Worm (Caenorhabditis elegans) whole organism, late embryonic: Measurements from ENCODE around the gene D1044.1.

Experiments
- F13H6.1 ChIP-seq: sonication (generic microtip); optimal IDR thresholded peaks from 2 replicates; lab custom pipeline; 2016; ENCODE audit warnings: missing genetic modification characterization, missing compliant biosample characterization
- K02D7.2 ChIP-seq: sonication (generic microtip); optimal IDR thresholded peaks from 2 replicates; lab custom pipeline; 2017; ENCODE audit warnings: mild to moderate bottlenecking, missing genetic modification characterization, missing compliant biosample characterization
- K09A11.1 ChIP-seq: sonication (generic microtip); optimal IDR thresholded peaks from 2 replicates; lab custom pipeline; 2017; ENCODE audit warnings: antibody characterized with exemption, mild to moderate bottlenecking, missing genetic modification characterization, missing compliant biosample characterization; ENCODE audit not compliant: insufficient read depth
- T23F11.4 ChIP-seq: fragments of 200-800 bp; sonication (Bioruptor generic); optimal IDR thresholded peaks from 2 replicates; lab custom pipeline; 2018; ENCODE audit warnings: mild to moderate bottlenecking, missing genetic modification characterization, missing compliant biosample characterization
- ahr-1 ChIP-seq: sonication (generic microtip); optimal IDR thresholded peaks from 2 replicates; lab custom pipeline; 2016; ENCODE audit warnings: missing genetic modification characterization, missing compliant biosample characterization
- ceh-30 ChIP-seq: fragments of 150-350 bp; optimal IDR thresholded peaks from 2 replicates; lab custom pipeline; 2014; ENCODE audit warnings: missing biosample characterization, missing genetic modification characterization
- ceh-31 ChIP-seq: sonication (generic microtip); optimal IDR thresholded peaks from 2 replicates; lab custom pipeline; 2016; ENCODE audit warnings: missing genetic modification characterization, missing compliant biosample characterization
- ceh-34 ChIP-seq: sonication (generic microtip); optimal IDR thresholded peaks from 2 replicates; lab custom pipeline; 2016; ENCODE audit warnings: mild to moderate bottlenecking, missing genetic modification characterization, missing compliant biosample characterization
- ceh-45 ChIP-seq: fragments of 200-800 bp; sonication (Bioruptor generic); IDR thresholded peaks from 2 replicates; pipeline ENCODE4 v1.3.6; 2022; ENCODE audit warnings: missing genetic modification reagents, missing genetic modification characterization, missing compliant biosample characterization
- ceh-9 ChIP-seq: sonication (generic microtip); optimal IDR thresholded peaks from 2 replicates; lab custom pipeline; 2016; ENCODE audit warnings: mild to moderate bottlenecking, missing genetic modification characterization, inconsistent platforms, missing compliant biosample characterization
- dmd-4 ChIP-seq: sonication (generic microtip); optimal IDR thresholded peaks from 2 replicates; lab custom pipeline; 2016; ENCODE audit warnings: borderline replicate concordance, missing genetic modification characterization, missing compliant biosample characterization
- dve-1 ChIP-seq: sonication (generic microtip); optimal IDR thresholded peaks from 2 replicates; lab custom pipeline; 2017; ENCODE audit warnings: antibody characterized with exemption, mild to moderate bottlenecking, missing genetic modification characterization, missing compliant biosample characterization
- ets-4 ChIP-seq: sonication (generic microtip); optimal IDR thresholded peaks from 2 replicates; lab custom pipeline; 2016; ENCODE audit warnings: missing genetic modification characterization, missing compliant biosample characterization
- eyg-1 ChIP-seq: sonication (generic microtip); optimal IDR thresholded peaks from 2 replicates; lab custom pipeline; 2016; ENCODE audit warnings: missing genotype, missing genetic modification characterization, missing compliant biosample characterization
- fkh-10 ChIP-seq: fragments of 150-350 bp; optimal IDR thresholded peaks from 2 replicates; lab custom pipeline; 2014; ENCODE audit warnings: missing biosample characterization, missing genetic modification reagents, missing genetic modification characterization
- gmeb-2 ChIP-seq: sonication (generic microtip); optimal IDR thresholded peaks from 2 replicates; lab custom pipeline; 2016; ENCODE audit warnings: missing genetic modification characterization, inconsistent platforms, missing compliant biosample characterization
- hlh-13 ChIP-seq: fragments of 200-800 bp; sonication (Bioruptor generic); optimal IDR thresholded peaks from 2 replicates; lab custom pipeline; 2018; ENCODE audit warnings: mild to moderate bottlenecking, missing genetic modification characterization, missing compliant biosample characterization
- hlh-30 ChIP-seq: sonication (generic microtip); optimal IDR thresholded peaks from 2 replicates; lab custom pipeline; 2017; ENCODE audit warnings: antibody characterized with exemption, missing genetic modification characterization, missing compliant biosample characterization; ENCODE audit not compliant: insufficient read depth
- lim-6 ChIP-seq: sonication (generic microtip); optimal IDR thresholded peaks from 2 replicates; lab custom pipeline; 2016; ENCODE audit warnings: missing genetic modification characterization, missing compliant biosample characterization
- lin-11 ChIP-seq: fragments of 200-800 bp; sonication (Bioruptor generic); optimal IDR thresholded peaks from 2 replicates; lab custom pipeline; 2018; ENCODE audit warnings: mild to moderate bottlenecking, missing genetic modification characterization, missing compliant biosample characterization
- madf-2 ChIP-seq: sonication (generic microtip); optimal IDR thresholded peaks from 2 replicates; lab custom pipeline; 2017; ENCODE audit warnings: missing genetic modification characterization, missing compliant biosample characterization
- nhr-11 ChIP-seq: fragments of 150-350 bp; optimal IDR thresholded peaks from 2 replicates; lab custom pipeline; 2014; ENCODE audit warnings: missing biosample characterization, missing genetic modification characterization
- nhr-232 ChIP-seq: sonication (generic microtip); optimal IDR thresholded peaks from 2 replicates; lab custom pipeline; 2016; ENCODE audit warnings: missing genetic modification characterization, missing compliant biosample characterization
- pag-3 ChIP-seq: sonication (generic microtip); optimal IDR thresholded peaks from 2 replicates; lab custom pipeline; 2016; ENCODE audit warnings: missing compliant biosample characterization, missing genetic modification characterization, borderline replicate concordance
- pqm-1 ChIP-seq: sonication (generic microtip); optimal IDR thresholded peaks from 2 replicates; lab custom pipeline; 2016; ENCODE audit warnings: missing genetic modification characterization, missing compliant biosample characterization
- pros-1 ChIP-seq: fragments of 150-350 bp; optimal IDR thresholded peaks from 2 replicates; lab custom pipeline; 2014; ENCODE audit warnings: missing biosample characterization, missing genetic modification reagents, missing genetic modification characterization
- rnt-1 ChIP-seq: sonication (generic microtip); optimal IDR thresholded peaks from 2 replicates; lab custom pipeline; 2016; ENCODE audit warnings: missing genetic modification characterization, missing compliant biosample characterization
- sox-2 ChIP-seq: fragments of 200-800 bp; sonication (Bioruptor generic); IDR thresholded peaks from 2 replicates; pipeline ENCODE4 v1.3.6; 2022; ENCODE audit warnings: missing genetic modification reagents, missing genetic modification characterization, missing compliant biosample characterization
- sox-4 ChIP-seq: sonication (generic microtip); optimal IDR thresholded peaks from 2 replicates; lab custom pipeline; 2017; ENCODE audit warnings: mild to moderate bottlenecking, missing genetic modification characterization, inconsistent platforms, missing compliant biosample characterization
- syd-9 ChIP-seq: sonication (generic microtip); optimal IDR thresholded peaks from 2 replicates; lab custom pipeline; 2016; ENCODE audit warnings: mild to moderate bottlenecking, missing genetic modification characterization, moderate library complexity, missing compliant biosample characterization
- unc-3 ChIP-seq, 2 experiments: fragments of 200-800 bp in 1 of 2; sonication (Bioruptor generic) in 1 of 2; sonication (generic microtip) in 1 of 2; conservative IDR thresholded peaks in 1 of 2; optimal IDR thresholded peaks in 1 of 2; 2 replicates each; pipeline versions ENCODE4 v1.3.6 to Lab custom; 2016 to 2022; ENCODE audit warnings: missing compliant biosample characterization in 2 of 2, missing genetic modification characterization in 2 of 2, missing genetic modification reagents in 1 of 2
- unc-42 ChIP-seq: sonication (generic microtip); optimal IDR thresholded peaks from 2 replicates; lab custom pipeline; 2016; ENCODE audit warnings: missing genotype, missing genetic modification characterization, missing compliant biosample characterization
- unc-55 ChIP-seq: sonication (generic microtip); optimal IDR thresholded peaks from 2 replicates; lab custom pipeline; 2017; ENCODE audit warnings: missing biosample characterization, missing genetic modification reagents, missing genetic modification characterization
- zip-5 ChIP-seq: sonication (generic microtip); optimal IDR thresholded peaks from 2 replicates; lab custom pipeline; 2016; ENCODE audit warnings: missing genetic modification characterization, missing compliant biosample characterization

D1044.1 gene

DNA sequence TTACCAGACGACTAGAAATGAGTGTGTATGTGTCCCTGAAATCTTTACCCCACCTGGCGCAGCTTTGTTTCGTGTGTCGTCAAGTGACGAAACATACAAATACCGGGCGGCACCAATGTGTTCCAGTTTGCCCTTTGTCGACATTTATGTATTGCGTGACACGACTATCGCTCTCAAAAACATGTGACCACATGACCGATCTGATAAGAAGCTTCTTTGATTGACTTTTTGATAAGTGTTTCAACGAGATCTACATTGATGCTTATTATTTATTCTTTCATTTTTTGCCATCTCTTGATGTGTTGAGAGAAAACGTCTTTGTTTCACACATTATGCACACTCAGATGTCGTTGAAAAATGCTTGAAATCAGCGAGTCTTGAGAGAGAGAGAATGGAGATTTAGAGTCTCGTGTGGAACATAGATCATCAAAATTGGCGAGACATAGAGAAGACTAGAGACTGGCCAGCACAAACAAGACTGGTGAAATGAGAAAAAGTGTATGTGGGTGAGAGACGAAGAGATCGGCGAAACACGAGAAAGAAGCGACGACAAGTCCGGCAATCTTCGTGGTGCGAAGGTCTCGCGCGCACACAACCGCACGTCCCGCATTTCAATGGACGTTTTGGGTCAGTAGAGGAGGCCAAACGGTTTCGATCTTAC lies 41.0 kb upstream of the D1044.1 start (continued):
- no peak for TF ChIP-seq pqm-1
- no peak for TF ChIP-seq ceh-30 (tag; lab: Kevin White, UChicago)
- no peak for TF ChIP-seq sox-2 (GFP tag; lab: Robert Waterston, UW)
- TF ChIP-seq dmd-4 (tag; lab: Kevin White, UChicago): peak; percentile 12
- peak; percentile 64 for TF ChIP-seq ceh-31 (tag; lab: Kevin White, UChicago)
- no peak for TF ChIP-seq sox-4 (tag; lab: Kevin White, UChicago)
- no peak for TF ChIP-seq K09A11.1 (tag; lab: Kevin White, UChicago)
- no peak for TF ChIP-seq eyg-1 (tag; lab: Kevin White, UChicago)
- TF ChIP-seq syd-9: no peak
- TF ChIP-seq hlh-30 (tag; lab: Kevin White, UChicago): peak; percentile 23
- no peak for TF ChIP-seq ceh-9 (tag; lab: Kevin White, UChicago)
- TF ChIP-seq ceh-34 (tag; lab: Kevin White, UChicago): peak; percentile 57
- TF ChIP-seq nhr-11: no peak
- TF ChIP-seq, all 69 proteins: peak for 15

DNA sequence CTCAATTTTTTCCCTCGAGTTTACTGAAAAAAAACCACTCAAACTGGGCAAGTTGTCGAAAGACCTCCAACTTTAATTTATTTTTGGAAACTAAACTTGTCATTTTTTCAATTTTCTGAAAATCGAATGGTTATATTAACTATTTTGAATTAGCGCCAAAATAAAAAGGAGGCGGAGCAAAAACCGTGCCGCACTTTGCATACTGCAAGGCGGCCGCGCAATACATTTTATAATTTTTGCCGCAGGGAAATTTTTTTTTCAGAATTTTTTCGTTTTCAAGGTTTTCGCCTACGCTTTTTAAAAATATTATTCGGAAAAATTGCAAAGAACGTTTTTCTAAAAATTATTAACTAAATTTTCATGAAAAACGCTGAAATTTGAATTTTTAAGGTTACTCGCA lies 40.4 kb upstream of the D1044.1 start:
- TF ChIP-seq hlh-13: peak; percentile 6
- TF ChIP-seq ahr-1 (tag; lab: Kevin White, UChicago): no peak
- TF ChIP-seq F13H6.1 (tag; lab: Kevin White, UChicago): no peak
- TF ChIP-seq zip-5 (tag; lab: Kevin White, UChicago): no peak
- TF ChIP-seq rnt-1 (tag; lab: Kevin White, UChicago): no peak
- no peak for TF ChIP-seq dve-1 (tag; lab: Kevin White, UChicago)
- TF ChIP-seq lin-11 (tag; lab: Kevin White, UChicago): no peak

DNA sequence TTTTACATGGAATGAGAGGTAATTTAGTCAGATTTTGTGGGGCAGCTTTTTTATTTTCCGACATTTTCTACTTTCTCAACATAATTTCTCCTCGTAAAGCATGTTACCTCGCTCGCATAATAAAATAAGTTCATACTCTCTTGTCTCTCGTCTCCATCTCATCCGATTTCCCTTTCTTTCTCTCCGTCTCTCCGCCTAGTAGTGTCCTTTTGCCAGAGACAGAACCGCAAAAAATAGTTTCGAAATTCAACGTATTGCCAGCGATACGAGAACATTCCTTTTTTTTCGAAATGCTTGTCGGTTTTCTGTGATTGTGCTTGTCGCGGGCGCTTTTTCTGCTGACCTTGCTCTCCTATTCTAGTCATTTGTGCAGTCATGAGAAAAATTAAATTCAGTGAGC lies 39.9 kb upstream of the D1044.1 start:
- TF ChIP-seq unc-55 (GFP tag; lab: Kevin White, UChicago) (peak; percentile 27), gmeb-2 (tag; lab: Kevin White, UChicago) (no peak), pros-1 (tag; lab: Kevin White, UChicago) (no peak), hlh-13 (no peak), ets-4 (peak; percentile 37), unc-42 (tag; lab: Kevin White, UChicago) (peak; percentile 75)

DNA sequence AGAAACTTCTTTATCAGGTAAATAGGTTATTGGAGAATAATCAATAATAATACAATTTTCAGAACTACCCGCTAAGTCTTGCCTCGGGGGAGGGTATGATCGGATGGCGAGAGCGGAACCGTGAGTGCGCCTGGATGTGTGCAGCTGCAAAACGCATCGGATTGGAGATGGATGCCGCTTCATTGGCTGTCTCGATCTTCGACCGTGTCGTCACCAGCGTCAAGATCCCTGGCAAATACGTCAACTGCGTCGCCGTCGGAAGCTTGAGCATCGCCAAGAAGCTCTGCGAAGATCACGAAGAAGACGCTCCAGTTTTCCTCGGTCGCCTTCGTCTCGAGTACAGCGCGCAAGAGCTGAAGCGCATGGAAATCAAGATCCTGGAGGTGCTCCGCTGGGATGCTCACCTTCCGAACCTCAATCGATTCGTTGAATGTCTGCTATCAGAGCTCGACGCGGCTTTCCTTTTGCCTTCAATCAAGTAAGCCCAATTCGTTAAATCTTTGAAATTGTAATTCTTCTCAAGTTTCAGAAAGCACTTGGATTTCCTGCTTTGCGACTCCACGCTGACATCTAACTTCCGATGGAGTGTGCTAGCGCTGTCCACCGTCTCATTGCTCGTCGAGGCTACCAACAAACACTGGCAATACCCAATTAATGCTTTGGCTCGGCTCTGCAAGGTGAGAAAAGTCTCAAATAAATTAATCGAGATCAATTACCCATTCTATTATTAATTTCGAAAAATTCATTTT lies 39.2 kb upstream of the D1044.1 start:
- no peak for TF ChIP-seq nhr-232 (tag; lab: Kevin White, UChicago)
- TF ChIP-seq ceh-9 (tag; lab: Kevin White, UChicago): no peak
- no peak for TF ChIP-seq ceh-45 (GFP tag; lab: Robert Waterston, UW)
- no peak for TF ChIP-seq ceh-31 (tag; lab: Kevin White, UChicago)
- no peak for TF ChIP-seq pag-3 (tag; lab: Kevin White, UChicago)
- no peak for TF ChIP-seq unc-3 (GFP tag; conservative IDR thresholded peaks at IDR 0.05; lab: Robert Waterston, UW)
- no peak for TF ChIP-seq unc-3 (tag; optimal IDR thresholded peaks at IDR 0.05; lab: Kevin White, UChicago)
- TF ChIP-seq K02D7.2 (tag; lab: Kevin White, UChicago): no peak
- no peak for TF ChIP-seq madf-2
- no peak for TF ChIP-seq T23F11.4 (GFP tag; lab: Kevin White, UChicago)
- no peak for TF ChIP-seq syd-9
- TF ChIP-seq fkh-10 (GFP tag; lab: Kevin White, UChicago): no peak
- TF ChIP-seq lim-6 (tag; lab: Kevin White, UChicago): no peak
